Worm (Caenorhabditis elegans) whole organism, L1 larva: ENCODE measurements around the gene fbxa-182.

Experiments
- ama-1 ChIP-seq: fragments of 150-350 bp; optimal IDR thresholded peaks from 2 replicates; lab custom pipeline; 2014
- hlh-17 ChIP-seq: fragments of 200-800 bp; sonication (Bioruptor generic); optimal IDR thresholded peaks from 2 replicates; lab custom pipeline; 2018; ENCODE audit warnings: missing genetic modification characterization, mild to moderate bottlenecking, missing compliant biosample characterization, moderate library complexity, borderline replicate concordance
- lin-35 ChIP-seq, 2 experiments: fragments of 150-350 bp; optimal IDR thresholded peaks; 2 replicates each; lab custom pipeline; 2014; ENCODE audit warnings: missing biosample characterization in 2 of 2, missing genetic modification characterization in 2 of 2, missing genetic modification reagents in 2 of 2
- lsy-2 ChIP-seq, 2 experiments: fragments of 150-350 bp; optimal IDR thresholded peaks; 2 replicates each; lab custom pipeline; 2014; ENCODE audit warnings: missing biosample characterization in 2 of 2, missing genetic modification characterization in 2 of 2
- nhr-237 ChIP-seq: fragments of 150-350 bp; optimal IDR thresholded peaks from 2 replicates; lab custom pipeline; 2014; ENCODE audit warnings: missing biosample characterization, missing genetic modification characterization
- nhr-84 ChIP-seq: sonication (generic microtip); optimal IDR thresholded peaks from 2 replicates; lab custom pipeline; 2017; ENCODE audit warnings: missing biosample characterization, missing genetic modification characterization
- nhr-90 ChIP-seq: sonication (generic microtip); optimal IDR thresholded peaks from 2 replicates; lab custom pipeline; 2016; ENCODE audit warnings: mild to moderate bottlenecking, missing genetic modification characterization, missing compliant biosample characterization; ENCODE audit not compliant: poor library complexity
- pqm-1 ChIP-seq: sonication (generic microtip); optimal IDR thresholded peaks from 3 replicates; lab custom pipeline; 2017; ENCODE audit warnings: missing biosample characterization, missing genetic modification characterization
- tbx-2 ChIP-seq: sonication (generic microtip); optimal IDR thresholded peaks from 2 replicates; lab custom pipeline; 2016; ENCODE audit warnings: missing genetic modification characterization, missing compliant biosample characterization
- unc-130 ChIP-seq: fragments of 150-350 bp; optimal IDR thresholded peaks from 2 replicates; lab custom pipeline; 2017; ENCODE audit warnings: missing biosample characterization, missing genetic modification characterization, inconsistent platforms
- ztf-11 ChIP-seq, 2 experiments: sonication (generic microtip); optimal IDR thresholded peaks; 2 replicates each; lab custom pipeline; 2016 to 2017; ENCODE audit warnings: missing genetic modification characterization in 2 of 2, missing biosample characterization in 1 of 2, missing compliant biosample characterization in 1 of 2

ce11 chrII:2421905-2422304, 9.4 kb upstream of the fbxa-182 start, which contains the start of gene F42G2.2:
- TF ChIP-seq lin-35 (GFP tag; optimal IDR thresholded peaks at IDR 0.05; lab: Kevin White, UChicago), result no peak
- no peak for TF ChIP-seq hlh-17
- TF ChIP-seq ama-1 (lab: Kevin White, UChicago), result no peak
- TF ChIP-seq nhr-237 (tag; lab: Kevin White, UChicago), result no peak
- TF ChIP-seq unc-130 (tag; lab: Kevin White, UChicago), result no peak
- no peak for TF ChIP-seq tbx-2 (tag; lab: Kevin White, UChicago)
- TF ChIP-seq nhr-84, result no peak
- no peak for TF ChIP-seq ztf-11 (tag; optimal IDR thresholded peaks at IDR 0.05; lab: Kevin White, UChicago)
- no peak for TF ChIP-seq lsy-2 (tag; optimal IDR thresholded peaks at IDR 0.05; lab: Kevin White, UChicago)
- TF ChIP-seq pqm-1 (tag; lab: Kevin White, UChicago), result no peak
- no peak for TF ChIP-seq nhr-90
